Fruit fly (Drosophila melanogaster) whole organism, adult: ENCODE measurements around the gene CG14696.

Experiments used
- CG12768 ChIP-seq: fragments of 200-800 bp; sonication (Bioruptor generic); optimal IDR thresholded peaks from 2 replicates; lab custom pipeline; 2017; ENCODE audit warnings: missing biosample characterization, missing genetic modification characterization, mild to moderate bottlenecking, moderate library complexity, missing genetic modification reagents
- CG14711 ChIP-seq: fragments of 200-800 bp; sonication (Bioruptor generic); optimal IDR thresholded peaks from 2 replicates; lab custom pipeline; 2018; ENCODE audit warnings: missing biosample characterization, mild to moderate bottlenecking, missing genetic modification characterization, moderate library complexity
- CG1620 ChIP-seq: fragments of 200-800 bp; sonication (Bioruptor generic); optimal IDR thresholded peaks from 2 replicates; lab custom pipeline; 2016; ENCODE audit warnings: missing biosample characterization, missing genetic modification characterization
- CG33017 ChIP-seq: fragments of 200-800 bp; sonication (Bioruptor generic); optimal IDR thresholded peaks from 2 replicates; lab custom pipeline; 2018; ENCODE audit warnings: missing biosample characterization, mild to moderate bottlenecking, missing genetic modification characterization, moderate library complexity
- CG5204 ChIP-seq: fragments of 200-800 bp; sonication (Bioruptor generic); optimal IDR thresholded peaks from 2 replicates; lab custom pipeline; 2016; ENCODE audit warnings: missing biosample characterization, missing genetic modification characterization
- CG7101 ChIP-seq: fragments of 200-800 bp; sonication (Bioruptor generic); optimal IDR thresholded peaks from 2 replicates; lab custom pipeline; 2018; ENCODE audit warnings: missing biosample characterization, mild to moderate bottlenecking, missing genetic modification characterization, moderate library complexity
- Clk ChIP-seq: fragments of 200-800 bp; sonication (Bioruptor generic); optimal IDR thresholded peaks from 2 replicates; lab custom pipeline; 2017; ENCODE audit warnings: missing biosample characterization, missing genetic modification characterization
- Crg-1 ChIP-seq: fragments of 200-800 bp; sonication (Bioruptor generic); optimal IDR thresholded peaks from 2 replicates; lab custom pipeline; 2016; ENCODE audit warnings: missing biosample characterization, missing genetic modification characterization
- Hr96 ChIP-seq: fragments of 200-800 bp; sonication (Bioruptor generic); optimal IDR thresholded peaks from 2 replicates; lab custom pipeline; 2016; ENCODE audit warnings: missing biosample characterization, missing genetic modification characterization
- Mnt ChIP-seq: fragments of 200-800 bp; sonication (Bioruptor generic); optimal IDR thresholded peaks from 2 replicates; lab custom pipeline; 2016; ENCODE audit warnings: missing biosample characterization, mild to moderate bottlenecking, missing genetic modification characterization
- cnc ChIP-seq, 2 experiments: fragments of >200 bp; optimal IDR thresholded peaks; 2 replicates each; lab custom pipeline; 2017
- kay ChIP-seq: fragments of 200-800 bp; sonication (Bioruptor generic); peaks from one replicate; lab custom pipeline; 2016; ENCODE audit warnings: missing biosample characterization, missing genetic modification characterization, borderline replicate concordance
- ovo ChIP-seq: fragments of 200-800 bp; sonication (Bioruptor generic); optimal IDR thresholded peaks from 2 replicates; lab custom pipeline; 2016; ENCODE audit warnings: missing biosample characterization, missing genetic modification characterization
- toe ChIP-seq: fragments of 200-800 bp; sonication (Bioruptor generic); optimal IDR thresholded peaks from 2 replicates; lab custom pipeline; 2016; ENCODE audit warnings: missing biosample characterization, missing genetic modification characterization

DNA sequence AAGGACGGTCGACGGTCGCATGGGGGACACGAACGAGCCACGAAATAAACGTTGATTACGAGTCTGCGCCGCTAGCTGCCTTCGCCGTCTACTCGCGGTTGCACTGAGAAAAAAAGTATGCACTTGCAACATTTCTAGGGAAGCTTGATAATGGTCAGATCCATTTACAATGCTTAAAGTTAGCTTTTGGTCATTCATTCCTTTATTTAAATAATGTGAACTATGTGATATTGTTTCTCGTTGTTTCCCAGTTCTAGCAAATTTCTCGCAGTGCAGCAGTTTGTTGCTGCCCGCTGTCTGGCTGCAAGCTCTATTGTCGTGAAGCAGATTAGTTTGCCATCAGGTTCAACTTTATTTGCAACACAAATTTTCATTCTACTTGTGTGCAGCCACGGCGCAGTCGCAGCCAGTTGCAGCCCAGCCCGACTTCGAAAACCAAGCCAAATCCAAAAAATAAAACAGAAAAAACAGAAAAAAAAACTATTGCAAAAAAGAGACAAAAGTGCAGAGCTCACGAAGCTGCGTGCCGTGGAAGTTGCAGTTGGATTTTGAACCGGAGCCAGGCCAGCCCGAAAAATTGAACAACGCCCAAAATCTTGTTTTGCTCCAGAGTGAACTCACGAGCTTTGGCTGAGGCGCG is 52.2 kb downstream of the CG14696 start:
- TF ChIP-seq CG33017 (tag; lab: Kevin White, UChicago) (no peak), cnc (optimal IDR thresholded peaks at IDR 0.05; lab: Kevin White, UChicago) (no peak), Hr96 (GFP tag; lab: Kevin White, UChicago) (no peak), kay (no peak), ovo (no peak), CG5204 (GFP tag; lab: Kevin White, UChicago) (no peak), Mnt (GFP tag; lab: Kevin White, UChicago) (no peak), CG12768 (GFP tag; lab: Kevin White, UChicago) (no peak), toe (GFP tag; lab: Kevin White, UChicago) (no peak), CG1620 (no peak), CG7101 (tag; lab: Kevin White, UChicago) (no peak), CG14711 (tag; lab: Kevin White, UChicago) (no peak), Clk (GFP tag; lab: Kevin White, UChicago) (no peak), Crg-1 (GFP tag; lab: Kevin White, UChicago) (no peak)
